Worm (Caenorhabditis elegans) whole organism, L4 larva: ENCODE measurements around the gene vrk-1.
A peak's percentile ranks its signal among the peaks of the same experiment; 100 is the strongest.

ENCODE experiments used
- F44E2.7 ChIP-seq: fragments of 200-800 bp; sonication (Bioruptor generic); IDR thresholded peaks from 2 replicates; pipeline ENCODE4 v2.1.2; 2022; ENCODE audit warnings: missing genetic modification characterization, missing compliant biosample characterization
- F49E8.2 ChIP-seq: sonication (generic microtip); optimal IDR thresholded peaks from 2 replicates; lab custom pipeline; 2016; ENCODE audit warnings: missing compliant biosample characterization, mild to moderate bottlenecking, missing genetic modification characterization, borderline replicate concordance
- Y48G9A.11 ChIP-seq: fragments of 200-800 bp; sonication (Bioruptor generic); IDR thresholded peaks from 2 replicates; pipeline ENCODE4 v1.3.6; 2022; ENCODE audit warnings: missing genetic modification reagents, missing genetic modification characterization, missing compliant biosample characterization
- Y5F2A.4 ChIP-seq: fragments of 200-800 bp; sonication (Bioruptor generic); optimal IDR thresholded peaks from 2 replicates; lab custom pipeline; 2018; ENCODE audit warnings: mild to moderate bottlenecking, missing genetic modification characterization, missing compliant biosample characterization
- aha-1 ChIP-seq: fragments of 150-350 bp; peaks from one replicate; lab custom pipeline; 2014; ENCODE audit warnings: missing biosample characterization, missing genetic modification characterization
- aly-2 ChIP-seq: sonication (generic microtip); optimal IDR thresholded peaks from 2 replicates; lab custom pipeline; 2018; ENCODE audit warnings: missing biosample characterization, missing genetic modification characterization
- ama-1 ChIP-seq: fragments of 150-350 bp; optimal IDR thresholded peaks from 2 replicates; lab custom pipeline; 2014; ENCODE audit warnings: inconsistent platforms, mixed read lengths
- arid-1 ChIP-seq: fragments of 200-800 bp; sonication (Bioruptor generic); conservative IDR thresholded peaks from 2 replicates; pipeline ENCODE4 v1.3.6; 2022; ENCODE audit warnings: missing genetic modification reagents, missing genetic modification characterization, missing compliant biosample characterization
- ceh-28 ChIP-seq: fragments of 150-350 bp; optimal IDR thresholded peaks from 2 replicates; lab custom pipeline; 2014; ENCODE audit warnings: missing biosample characterization, missing genetic modification reagents, missing genetic modification characterization
- ceh-44 ChIP-seq: fragments of 200-800 bp; sonication (Bioruptor generic); IDR thresholded peaks from 2 replicates; pipeline ENCODE4 v1.3.6; 2022; ENCODE audit warnings: missing genetic modification reagents, missing genetic modification characterization, missing compliant biosample characterization
- ceh-62 ChIP-seq: sonication (generic microtip); optimal IDR thresholded peaks from 2 replicates; lab custom pipeline; 2017; ENCODE audit warnings: missing biosample characterization, missing genetic modification characterization
- ctbp-1 ChIP-seq: fragments of 200-800 bp; sonication (Bioruptor generic); IDR thresholded peaks from 2 replicates; pipeline ENCODE4 v1.3.6; 2022; ENCODE audit warnings: missing genetic modification reagents, missing genetic modification characterization, missing compliant biosample characterization
- daf-12 ChIP-seq: fragments of 150-350 bp; optimal IDR thresholded peaks from 2 replicates; lab custom pipeline; 2014; ENCODE audit warnings: missing biosample characterization, missing genetic modification reagents, missing genetic modification characterization
- daf-8 ChIP-seq: fragments of 200-800 bp; sonication (Bioruptor generic); IDR thresholded peaks from 2 replicates; pipeline ENCODE4 v1.3.6; 2022; ENCODE audit warnings: missing genetic modification characterization, missing compliant biosample characterization
- dmd-6 ChIP-seq: fragments of 200-800 bp; sonication (Bioruptor generic); IDR thresholded peaks from 2 replicates; pipeline ENCODE4 v1.3.6; 2022; ENCODE audit warnings: missing genetic modification reagents, missing genetic modification characterization, missing compliant biosample characterization
- dmd-8 ChIP-seq: fragments of 200-800 bp; sonication (Bioruptor generic); IDR thresholded peaks from 2 replicates; pipeline ENCODE4 v1.3.6; 2022; ENCODE audit warnings: missing genetic modification characterization, missing compliant biosample characterization
- dmd-9 ChIP-seq: fragments of 200-800 bp; sonication (Bioruptor generic); IDR thresholded peaks from 2 replicates; pipeline ENCODE4 v1.3.6; 2022; ENCODE audit warnings: missing genetic modification reagents, missing genetic modification characterization, missing compliant biosample characterization
- duxl-1 ChIP-seq: sonication (generic microtip); optimal IDR thresholded peaks from 2 replicates; lab custom pipeline; 2016; ENCODE audit warnings: mild to moderate bottlenecking, missing genetic modification characterization, moderate library complexity, missing compliant biosample characterization; ENCODE audit not compliant: poor library complexity
- egl-27 ChIP-seq: sonication (generic microtip); optimal IDR thresholded peaks from 3 replicates; lab custom pipeline; 2017; ENCODE audit warnings: missing biosample characterization, missing genetic modification reagents, missing genetic modification characterization
- gei-8 ChIP-seq: fragments of 200-800 bp; sonication (Bioruptor generic); optimal IDR thresholded peaks from 2 replicates; lab custom pipeline; 2018; ENCODE audit warnings: mild to moderate bottlenecking, missing genetic modification characterization, missing compliant biosample characterization
- hlh-11 ChIP-seq: fragments of 200-800 bp; sonication (Bioruptor generic); optimal IDR thresholded peaks from 2 replicates; lab custom pipeline; 2018; ENCODE audit warnings: mild to moderate bottlenecking, missing genetic modification characterization, missing compliant biosample characterization
- hlh-30 ChIP-seq: sonication (generic microtip); optimal IDR thresholded peaks from 2 replicates; lab custom pipeline; 2017; ENCODE audit warnings: antibody characterized with exemption, mild to moderate bottlenecking, missing genetic modification characterization, missing compliant biosample characterization; ENCODE audit not compliant: insufficient read depth
- jun-1 ChIP-seq: fragments of 150-350 bp; optimal IDR thresholded peaks from 2 replicates; lab custom pipeline; 2014; ENCODE audit warnings: missing biosample characterization, missing genetic modification reagents, missing genetic modification characterization
- lin-1 ChIP-seq: fragments of 200-800 bp; sonication (Bioruptor generic); IDR thresholded peaks from 2 replicates; pipeline ENCODE4 v1.3.6; 2022; ENCODE audit warnings: missing genetic modification reagents, missing genetic modification characterization, missing compliant biosample characterization
- lin-13 ChIP-seq: fragments of 150-350 bp; optimal IDR thresholded peaks from 2 replicates; lab custom pipeline; 2014; ENCODE audit warnings: missing biosample characterization, missing genetic modification reagents, missing genetic modification characterization
- lsy-2 ChIP-seq, 2 experiments: fragments of 150-350 bp in 1 of 2; sonication (generic microtip) in 1 of 2; optimal IDR thresholded peaks; 2 replicates each; lab custom pipeline; 2014 to 2017; ENCODE audit warnings: missing biosample characterization in 2 of 2, missing genetic modification characterization in 2 of 2
- madf-5 ChIP-seq, 2 experiments: fragments of 200-800 bp; sonication (Bioruptor generic); IDR thresholded peaks; 2 replicates each; pipeline ENCODE4 v1.3.6; 2022; ENCODE audit warnings: missing compliant biosample characterization in 2 of 2, missing genetic modification characterization in 2 of 2
- mdl-1 ChIP-seq, 2 experiments: fragments of 150-350 bp in 1 of 2; sonication (generic microtip) in 1 of 2; optimal IDR thresholded peaks; 2 replicates each; lab custom pipeline; 2014 to 2017; ENCODE audit warnings: missing biosample characterization in 2 of 2, missing genetic modification characterization in 2 of 2
- mxl-3 ChIP-seq: fragments of 200-800 bp; sonication (Bioruptor generic); optimal IDR thresholded peaks from 2 replicates; lab custom pipeline; 2018; ENCODE audit warnings: mild to moderate bottlenecking, missing genetic modification characterization, missing compliant biosample characterization
- nhr-11 ChIP-seq: fragments of 150-350 bp; optimal IDR thresholded peaks from 2 replicates; lab custom pipeline; 2014; ENCODE audit warnings: missing biosample characterization, missing genetic modification characterization
- nhr-28 ChIP-seq: fragments of 150-350 bp; optimal IDR thresholded peaks from 2 replicates; lab custom pipeline; 2014; ENCODE audit warnings: missing biosample characterization, missing genetic modification characterization
- nhr-48 ChIP-seq: sonication (generic microtip); optimal IDR thresholded peaks from 2 replicates; lab custom pipeline; 2016; ENCODE audit warnings: mild to moderate bottlenecking, missing genetic modification characterization, missing compliant biosample characterization
- nhr-6 ChIP-seq: fragments of 150-350 bp; optimal IDR thresholded peaks from 2 replicates; lab custom pipeline; 2014; ENCODE audit warnings: missing biosample characterization, missing genetic modification characterization
- nhr-76 ChIP-seq: fragments of 150-350 bp; optimal IDR thresholded peaks from 2 replicates; lab custom pipeline; 2014; ENCODE audit warnings: missing biosample characterization, missing genetic modification characterization
- pha-4 ChIP-seq, 2 experiments: fragments of 150-350 bp in 1 of 2; fragments of 200-800 bp in 1 of 2; sonication (Bioruptor generic) in 1 of 2; IDR thresholded peaks in 1 of 2; optimal IDR thresholded peaks in 1 of 2; 2 replicates each; pipeline versions ENCODE4 v1.3.6 to Lab custom; 2014 to 2022; ENCODE audit warnings: missing genetic modification characterization in 2 of 2, missing genetic modification reagents in 2 of 2, missing biosample characterization in 1 of 2, missing compliant biosample characterization in 1 of 2
- pqm-1 ChIP-seq: sonication (generic microtip); optimal IDR thresholded peaks from 2 replicates; lab custom pipeline; 2017; ENCODE audit warnings: missing biosample characterization, missing genetic modification characterization
- rbr-2 ChIP-seq: sonication (generic microtip); optimal IDR thresholded peaks from 2 replicates; lab custom pipeline; 2016; ENCODE audit warnings: missing genotype, missing genetic modification characterization, missing compliant biosample characterization
- set-16 ChIP-seq: fragments of 200-800 bp; sonication (Bioruptor generic); IDR thresholded peaks from 2 replicates; pipeline ENCODE4 v1.3.6; 2022; ENCODE audit warnings: missing genetic modification reagents, missing genetic modification characterization, missing compliant biosample characterization
- skn-1 ChIP-seq: fragments of 150-350 bp; optimal IDR thresholded peaks from 2 replicates; lab custom pipeline; 2014; ENCODE audit warnings: missing biosample characterization, missing genetic modification characterization
- snpc-4 ChIP-seq: fragments of 150-350 bp; optimal IDR thresholded peaks from 2 replicates; lab custom pipeline; 2014; ENCODE audit warnings: missing biosample characterization, missing genetic modification characterization
- spr-1 ChIP-seq: sonication (generic microtip); optimal IDR thresholded peaks from 2 replicates; lab custom pipeline; 2016; ENCODE audit warnings: mild to moderate bottlenecking, missing genetic modification characterization, missing compliant biosample characterization
- spr-3 ChIP-seq: fragments of 200-800 bp; sonication (Bioruptor generic); optimal IDR thresholded peaks from 2 replicates; lab custom pipeline; 2018; ENCODE audit warnings: mild to moderate bottlenecking, missing genetic modification characterization, missing compliant biosample characterization
- tag-97 ChIP-seq: fragments of 200-800 bp; sonication (Bioruptor generic); IDR thresholded peaks from 2 replicates; pipeline ENCODE4 v1.3.6; 2022; ENCODE audit warnings: missing genetic modification characterization, missing compliant biosample characterization
- tra-1 ChIP-seq: fragments of 200-800 bp; sonication (Bioruptor generic); IDR thresholded peaks from 2 replicates; pipeline ENCODE4 v1.3.6; 2022; ENCODE audit warnings: missing genetic modification reagents, missing genetic modification characterization, missing compliant biosample characterization
- unc-39 ChIP-seq: sonication (generic microtip); optimal IDR thresholded peaks from 2 replicates; lab custom pipeline; 2017; ENCODE audit warnings: missing biosample characterization, missing genetic modification characterization
- unc-62 ChIP-seq, 3 experiments: fragments of 150-350 bp in 1 of 3; sonication (generic microtip); optimal IDR thresholded peaks in 2 of 3; peaks in 1 of 3; 1 replicate in 1 of 3; 2 replicates in 2 of 3; lab custom pipeline; 2014 to 2017; ENCODE audit warnings: missing biosample characterization in 3 of 3, missing genetic modification characterization in 3 of 3, missing genetic modification reagents in 3 of 3, missing genotype in 1 of 3
- zag-1 ChIP-seq: fragments of 150-350 bp; optimal IDR thresholded peaks from 2 replicates; lab custom pipeline; 2014; ENCODE audit warnings: missing biosample characterization, missing genetic modification characterization
- zfp-2 ChIP-seq: sonication (generic microtip); optimal IDR thresholded peaks from 2 replicates; lab custom pipeline; 2016; ENCODE audit warnings: mild to moderate bottlenecking, missing genetic modification characterization, missing compliant biosample characterization
- zip-11 ChIP-seq: fragments of 200-800 bp; sonication (Bioruptor generic); IDR thresholded peaks from 2 replicates; pipeline ENCODE4 v1.3.6; 2022; ENCODE audit warnings: missing genetic modification characterization, missing compliant biosample characterization
- zip-2 ChIP-seq: fragments of 150-350 bp; optimal IDR thresholded peaks from 2 replicates; lab custom pipeline; 2014; ENCODE audit warnings: missing biosample characterization, missing genetic modification characterization
- ztf-7 ChIP-seq: fragments of 150-350 bp; optimal IDR thresholded peaks from 2 replicates; lab custom pipeline; 2014; ENCODE audit warnings: missing biosample characterization, missing genetic modification characterization

The vrk-1 gene

DNA sequence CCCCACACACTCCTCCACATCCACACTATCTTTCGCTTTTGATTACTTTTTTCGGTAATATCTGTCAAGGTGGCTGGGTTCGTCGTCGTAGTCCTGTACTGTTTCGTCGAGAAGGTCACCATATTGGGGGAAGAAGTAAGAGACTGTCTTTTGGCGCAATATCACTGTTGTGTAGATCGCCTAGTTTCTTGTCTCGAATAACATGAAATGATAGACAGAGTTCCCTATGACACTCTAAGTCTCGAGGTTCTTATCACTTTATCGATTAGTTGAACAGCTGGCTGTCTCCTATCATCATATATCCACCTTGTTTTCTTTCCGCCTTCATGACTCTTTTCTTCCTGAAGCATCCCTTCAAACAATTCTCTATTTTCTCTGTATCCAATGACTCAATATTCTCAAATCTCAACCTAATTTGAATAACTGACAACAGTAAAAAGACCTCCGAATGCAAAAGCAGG lies 12.2 kb downstream of the vrk-1 start:
- TF ChIP-seq nhr-6 (tag; lab: Kevin White, UChicago) = no peak
- TF ChIP-seq unc-62 (GFP tag; optimal IDR thresholded peaks at IDR 0.05 in 1 of 2; lab: Kevin White, UChicago) = no peak
- TF ChIP-seq unc-62 (tag; optimal IDR thresholded peaks at IDR 0.05; lab: Kevin White, UChicago) = no peak
- TF ChIP-seq snpc-4 = no peak
- TF ChIP-seq aha-1 = peak; percentile 73
- no peak for TF ChIP-seq rbr-2
- TF ChIP-seq nhr-48 (tag; lab: Kevin White, UChicago) = no peak
- no peak for TF ChIP-seq gei-8 (GFP tag; lab: Kevin White, UChicago)
- no peak for TF ChIP-seq jun-1 (tag; lab: Kevin White, UChicago)
- no peak for TF ChIP-seq dmd-8 (GFP tag; lab: Robert Waterston, UW)
- TF ChIP-seq set-16 (GFP tag; lab: Robert Waterston, UW) = no peak
- TF ChIP-seq aly-2 (tag; lab: Kevin White, UChicago) = no peak
- peak in 1 of 2 experiments; percentile 26 for TF ChIP-seq lsy-2 (tag; optimal IDR thresholded peaks at IDR 0.05; lab: Kevin White, UChicago)
- TF ChIP-seq Y48G9A.11 (GFP tag; lab: Robert Waterston, UW) = no peak
- no peak; the same call in 1 of the 2 replicates for TF ChIP-seq dmd-6 (GFP tag; lab: Robert Waterston, UW)
- no peak for TF ChIP-seq mxl-3
- peak; percentile 59 for TF ChIP-seq hlh-30 (tag; lab: Kevin White, UChicago)
- TF ChIP-seq tra-1 (GFP tag; lab: Robert Waterston, UW) = no peak
- TF ChIP-seq madf-5 (GFP tag; IDR thresholded peaks at IDR 0.05; lab: Robert Waterston, UW) = no peak
- no peak for TF ChIP-seq ceh-44 (GFP tag; lab: Robert Waterston, UW)
- no peak for TF ChIP-seq skn-1
- TF ChIP-seq zip-2 (tag; lab: Kevin White, UChicago) = no peak
- TF ChIP-seq arid-1 = no peak
- peak; percentile 54 for TF ChIP-seq nhr-11 (tag; lab: Kevin White, UChicago)
- no peak for TF ChIP-seq dmd-9 (GFP tag; lab: Robert Waterston, UW)
- TF ChIP-seq mdl-1 (tag; optimal IDR thresholded peaks at IDR 0.05; lab: Kevin White, UChicago) = no peak
- peak; percentile 37 for TF ChIP-seq nhr-28
- TF ChIP-seq pqm-1 (tag; lab: Kevin White, UChicago) = no peak
- no peak for TF ChIP-seq daf-12
- no peak for TF ChIP-seq tag-97 (GFP tag; lab: Robert Waterston, UW)
- TF ChIP-seq ceh-28 = peak; percentile 40
- TF ChIP-seq F49E8.2 (tag; lab: Kevin White, UChicago) = no peak
- no peak for TF ChIP-seq ama-1 (lab: Kevin White, UChicago)
- TF ChIP-seq duxl-1 = no peak
- no peak for TF ChIP-seq lin-13 (GFP tag; lab: Kevin White, UChicago)
- no peak for TF ChIP-seq spr-1 (tag; lab: Kevin White, UChicago)
- TF ChIP-seq zip-11 (GFP tag; lab: Robert Waterston, UW) = no peak
- no peak for TF ChIP-seq spr-3 (GFP tag; lab: Kevin White, UChicago)
- peak; percentile 22 for TF ChIP-seq hlh-11
- no peak for TF ChIP-seq ctbp-1 (GFP tag; lab: Robert Waterston, UW)

ce11 chrII:5936009-5936408 lies 14.2 kb downstream of the vrk-1 start:
- TF ChIP-seq nhr-28 = peak; percentile 64
- no peak for TF ChIP-seq F44E2.7 (GFP tag; lab: Robert Waterston, UW)
- TF ChIP-seq snpc-4 = no peak
- TF ChIP-seq ceh-62 (tag; lab: Kevin White, UChicago) = no peak
- no peak for TF ChIP-seq dmd-8 (GFP tag; lab: Robert Waterston, UW)
- no peak for TF ChIP-seq daf-8
- TF ChIP-seq Y5F2A.4 (GFP tag; lab: Kevin White, UChicago) = no peak
- no peak for TF ChIP-seq pha-4 (GFP tag; IDR thresholded peaks at IDR 0.05; lab: Robert Waterston, UW)
- TF ChIP-seq pha-4 (tag; optimal IDR thresholded peaks at IDR 0.05; lab: Kevin White, UChicago) = no peak
- peak in 1 of 2 experiments; percentile 84 for TF ChIP-seq unc-62 (GFP tag; optimal IDR thresholded peaks at IDR 0.05 in 1 of 2; lab: Kevin White, UChicago)
- TF ChIP-seq unc-62 (tag; optimal IDR thresholded peaks at IDR 0.05; lab: Kevin White, UChicago) = no peak
- TF ChIP-seq ceh-28 = no peak
- TF ChIP-seq F49E8.2 (tag; lab: Kevin White, UChicago) = no peak
- no peak for TF ChIP-seq nhr-76 (tag; lab: Kevin White, UChicago)
- no peak for TF ChIP-seq aha-1
- no peak for TF ChIP-seq lin-1 (GFP tag; lab: Robert Waterston, UW)
- no peak for TF ChIP-seq ztf-7 (tag; lab: Kevin White, UChicago)
- no peak for TF ChIP-seq egl-27 (tag; lab: Kevin White, UChicago)
- no peak for TF ChIP-seq zfp-2 (tag; lab: Kevin White, UChicago)
- no peak for TF ChIP-seq zag-1 (tag; lab: Kevin White, UChicago)
- TF ChIP-seq unc-39 = no peak
